Worm (Caenorhabditis elegans) whole organism, L4/young adult: ENCODE data around the gene clec-55.

ENCODE experiments used
- dao-5 ChIP-seq: sonication (generic microtip); optimal IDR thresholded peaks from 2 replicates; lab custom pipeline; 2016; ENCODE audit warnings: missing genotype, missing genetic modification characterization, moderate library complexity, missing compliant biosample characterization
- him-1 ChIP-seq: sonication (generic microtip); optimal IDR thresholded peaks from 2 replicates; lab custom pipeline; 2016; ENCODE audit warnings: missing genotype, missing genetic modification reagents, missing genetic modification characterization, missing compliant biosample characterization

DNA sequence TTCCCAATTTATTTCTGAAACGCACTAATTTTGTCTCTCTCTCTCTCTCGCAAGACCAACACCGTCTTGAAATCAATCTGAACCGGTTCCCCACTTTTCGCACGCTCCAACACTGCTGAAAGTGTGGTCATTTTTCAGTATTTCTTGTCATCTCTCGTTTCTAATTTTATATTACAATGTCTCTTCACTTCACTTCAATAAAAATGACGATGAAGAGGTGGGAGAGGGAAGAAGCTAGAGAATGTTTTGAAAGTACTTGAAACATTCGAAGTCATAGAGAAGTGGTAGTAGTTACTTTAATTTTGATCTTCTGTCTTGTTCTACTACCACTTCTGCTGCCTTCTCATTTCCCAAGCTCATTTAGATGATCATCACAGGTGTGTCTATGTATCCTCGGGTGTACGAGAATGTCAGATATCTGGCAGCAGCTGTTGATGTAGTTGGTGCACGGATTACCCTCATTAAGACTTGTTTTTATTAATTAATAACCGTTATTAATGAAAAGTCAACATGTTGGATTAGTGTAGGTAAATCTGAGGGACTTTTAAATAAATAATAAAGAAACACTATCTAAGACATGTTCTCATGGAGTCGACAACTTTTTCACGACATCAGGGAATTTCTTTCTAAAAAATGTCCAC lies 40.9 kb upstream of the clec-55 start:
- no peak for TF ChIP-seq him-1 (tag; lab: Kevin White, UChicago)
- TF ChIP-seq dao-5: no peak
